Fruit fly (Drosophila melanogaster) whole organism, embryonic: ENCODE measurements around the gene CG44838.
A peak's percentile ranks its signal among the peaks of the same experiment; 100 is the strongest.

ENCODE experiments used
- Atf3 ChIP-seq: fragments of 200-800 bp; sonication (Bioruptor generic); optimal IDR thresholded peaks from 3 replicates; lab custom pipeline; 2016; ENCODE audit warnings: missing biosample characterization, missing genetic modification characterization
- B-H1 ChIP-seq: fragments of 200-800 bp; sonication (Bioruptor generic); IDR thresholded peaks from 3 replicates; pipeline ENCODE4 v1.3.6; 2022; ENCODE audit warnings: missing biosample characterization, missing genetic modification characterization
- CG12219 ChIP-seq: fragments of 200-800 bp; sonication (Bioruptor generic); optimal IDR thresholded peaks from 3 replicates; lab custom pipeline; 2018; ENCODE audit warnings: missing biosample characterization, mild to moderate bottlenecking, missing genetic modification characterization
- CG12299 ChIP-seq: fragments of 200-800 bp; sonication (Bioruptor generic); optimal IDR thresholded peaks from 2 replicates; lab custom pipeline; 2018; ENCODE audit warnings: missing biosample characterization, mild to moderate bottlenecking, missing genetic modification characterization
- CG14710 ChIP-seq: fragments of 200-800 bp; sonication (Bioruptor generic); optimal IDR thresholded peaks from 3 replicates; lab custom pipeline; 2019; ENCODE audit warnings: missing biosample characterization, mild to moderate bottlenecking, missing genetic modification characterization, moderate library complexity
- CG14860 ChIP-seq: fragments of 200-800 bp; sonication (Bioruptor generic); IDR thresholded peaks from 3 replicates; pipeline ENCODE4 v1.3.6; 2022; ENCODE audit warnings: missing biosample characterization, missing genetic modification characterization; ENCODE audit not compliant: partially characterized antibody
- CG1647 ChIP-seq: fragments of 200-800 bp; sonication (Bioruptor generic); optimal IDR thresholded peaks from 3 replicates; lab custom pipeline; 2016; ENCODE audit warnings: missing biosample characterization, missing genetic modification characterization
- CG16813 ChIP-seq: fragments of 200-800 bp; sonication (Bioruptor generic); IDR thresholded peaks from 3 replicates; pipeline ENCODE4 v1.3.6; 2022; ENCODE audit warnings: missing biosample characterization, missing genetic modification characterization; ENCODE audit not compliant: partially characterized antibody
- CG18011 ChIP-seq: fragments of 200-800 bp; sonication (Bioruptor generic); optimal IDR thresholded peaks from 2 replicates; lab custom pipeline; 2017; ENCODE audit warnings: missing biosample characterization, missing genetic modification characterization, mild to moderate bottlenecking, moderate library complexity, missing genotype
- CG18619 ChIP-seq: fragments of 200-800 bp; sonication (Bioruptor generic); optimal IDR thresholded peaks from 3 replicates; lab custom pipeline; 2017; ENCODE audit warnings: missing biosample characterization, mild to moderate bottlenecking, missing genetic modification characterization
- CG2129 ChIP-seq: fragments of 200-800 bp; sonication (Bioruptor generic); IDR thresholded peaks from 2 replicates; pipeline ENCODE4 v1.3.6; 2022; ENCODE audit warnings: missing biosample characterization, missing genetic modification characterization; ENCODE audit not compliant: partially characterized antibody
- CG2199 ChIP-seq: fragments of 200-800 bp; sonication (Bioruptor generic); IDR thresholded peaks from 3 replicates; pipeline ENCODE4 v1.3.6; 2022; ENCODE audit warnings: missing biosample characterization, missing genetic modification characterization
- CG30020 ChIP-seq: fragments of 200-800 bp; optimal IDR thresholded peaks from 2 replicates; lab custom pipeline; 2019; ENCODE audit warnings: missing biosample characterization, mild to moderate bottlenecking, missing genetic modification characterization, moderate library complexity
- CG30431 ChIP-seq: fragments of 200-800 bp; sonication (Bioruptor generic); optimal IDR thresholded peaks from 2 replicates; lab custom pipeline; 2017; ENCODE audit warnings: missing biosample characterization, missing genetic modification characterization
- CG31441 ChIP-seq: fragments of 200-800 bp; sonication (Bioruptor generic); IDR thresholded peaks from 2 replicates; pipeline ENCODE4 v1.3.6; 2022; ENCODE audit warnings: missing biosample characterization, missing genetic modification characterization
- CG32767 ChIP-seq: fragments of 200-800 bp; sonication (Bioruptor generic); IDR thresholded peaks from 2 replicates; pipeline ENCODE4 v1.3.6; 2022; ENCODE audit warnings: missing biosample characterization, missing genetic modification characterization
- CG3281 ChIP-seq: fragments of 200-800 bp; sonication (Bioruptor generic); optimal IDR thresholded peaks from 3 replicates; lab custom pipeline; 2017; ENCODE audit warnings: missing biosample characterization, mild to moderate bottlenecking, missing genetic modification characterization
- CG3726 ChIP-seq: fragments of 200-800 bp; sonication (Bioruptor generic); IDR thresholded peaks from 3 replicates; pipeline ENCODE4, ENCODE4 v1.3.6; 2022; ENCODE audit warnings: missing biosample characterization, missing genetic modification characterization
- CG4282 ChIP-seq: fragments of 200-800 bp; sonication (Bioruptor generic); optimal IDR thresholded peaks from 2 replicates; lab custom pipeline; 2016; ENCODE audit warnings: missing biosample characterization, missing genetic modification characterization
- CG4360 ChIP-seq: fragments of 200-800 bp; sonication (Bioruptor generic); IDR thresholded peaks from 2 replicates; pipeline ENCODE4 v1.3.6; 2022; ENCODE audit warnings: missing biosample characterization, missing genetic modification characterization
- CG43689 ChIP-seq: fragments of 200-800 bp; sonication (Bioruptor generic); IDR thresholded peaks from 2 replicates; pipeline ENCODE4 v1.3.6; 2022; ENCODE audit warnings: missing biosample characterization, missing genetic modification characterization
- CG6813 ChIP-seq: fragments of 200-800 bp; sonication (Bioruptor generic); optimal IDR thresholded peaks from 2 replicates; lab custom pipeline; 2017; ENCODE audit warnings: missing biosample characterization, missing genetic modification characterization, mild to moderate bottlenecking, moderate library complexity, missing genetic modification reagents
- CG8089 ChIP-seq: fragments of 200-800 bp; sonication (Bioruptor generic); optimal IDR thresholded peaks from 3 replicates; lab custom pipeline; 2016; ENCODE audit warnings: missing biosample characterization, missing genetic modification characterization
- Dad ChIP-seq: fragments of 200-800 bp; sonication (Bioruptor generic); optimal IDR thresholded peaks from 3 replicates; lab custom pipeline; 2016; ENCODE audit warnings: missing biosample characterization, missing genetic modification characterization
- Doc2 ChIP-seq: fragments of 200-800 bp; sonication (Bioruptor generic); IDR thresholded peaks from 2 replicates; pipeline ENCODE4 v1.3.6; 2022; ENCODE audit warnings: missing biosample characterization, missing genetic modification characterization
- E2f1 ChIP-seq: fragments of 200-800 bp; sonication (Bioruptor generic); IDR thresholded peaks from 2 replicates; pipeline ENCODE4 v1.3.6; 2022; ENCODE audit warnings: missing biosample characterization, missing genetic modification characterization
- E2f2 ChIP-seq: fragments of 200-800 bp; sonication (Bioruptor generic); IDR thresholded peaks from 2 replicates; pipeline ENCODE4 v1.3.6; 2022; ENCODE audit warnings: missing biosample characterization, missing genetic modification characterization
- Eip74EF ChIP-seq, 2 experiments: fragments of 200-800 bp in 1 of 2; fragments of >200 bp in 1 of 2; sonication (Bioruptor generic) in 1 of 2; optimal IDR thresholded peaks; 2 replicates each; lab custom pipeline; 2017 to 2019; ENCODE audit warnings: missing biosample characterization in 2 of 2, missing genetic modification characterization in 2 of 2, mild to moderate bottlenecking in 1 of 2, moderate library complexity in 1 of 2
- Ets65A ChIP-seq: fragments of 200-800 bp; sonication (Bioruptor generic); peaks from one replicate; lab custom pipeline; 2016; ENCODE audit warnings: missing biosample characterization, missing genetic modification characterization
- Hr39 ChIP-seq: fragments of >200 bp; optimal IDR thresholded peaks from 2 replicates; lab custom pipeline; 2017
- Hr51 ChIP-seq, 2 experiments: fragments of 200-800 bp; sonication (Bioruptor generic); optimal IDR thresholded peaks; 2 replicates in 1 of 2; 3 replicates in 1 of 2; lab custom pipeline; 2016 to 2018; ENCODE audit warnings: missing biosample characterization in 2 of 2, missing genetic modification characterization in 2 of 2, mild to moderate bottlenecking in 1 of 2, moderate library complexity in 1 of 2
- Oli ChIP-seq: fragments of 200-800 bp; sonication (Bioruptor generic); optimal IDR thresholded peaks from 2 replicates; lab custom pipeline; 2018; ENCODE audit warnings: missing biosample characterization, mild to moderate bottlenecking, missing genetic modification characterization, moderate library complexity
- Opbp ChIP-seq: fragments of 200-800 bp; sonication (Bioruptor generic); IDR thresholded peaks from 3 replicates; pipeline ENCODE4 v1.3.6; 2022; ENCODE audit warnings: missing biosample characterization, missing genetic modification characterization; ENCODE audit not compliant: partially characterized antibody
- Vsx1 ChIP-seq: fragments of 200-800 bp; sonication (Bioruptor generic); optimal IDR thresholded peaks from 2 replicates; lab custom pipeline; 2017; ENCODE audit warnings: missing biosample characterization, mild to moderate bottlenecking, missing genetic modification characterization, missing genetic modification reagents
- al ChIP-seq: fragments of 200-800 bp; sonication (Bioruptor generic); IDR thresholded peaks from 2 replicates; pipeline ENCODE4 v1.3.6; 2022; ENCODE audit warnings: missing biosample characterization, missing genetic modification characterization
- bcd ChIP-seq: fragments of 200-800 bp; sonication (Bioruptor generic); optimal IDR thresholded peaks from 2 replicates; lab custom pipeline; 2017; ENCODE audit warnings: missing biosample characterization, mild to moderate bottlenecking, missing genetic modification characterization
- ems ChIP-seq: fragments of 200-800 bp; sonication (Bioruptor generic); optimal IDR thresholded peaks from 3 replicates; lab custom pipeline; 2016; ENCODE audit warnings: missing biosample characterization, missing genetic modification characterization
- eve ChIP-seq, 2 experiments: fragments of >200 bp; optimal IDR thresholded peaks; 2 replicates each; lab custom pipeline; 2017; ENCODE audit warnings: missing biosample characterization in 2 of 2, missing genetic modification characterization in 2 of 2
- ewg ChIP-seq: fragments of 200-800 bp; sonication (Bioruptor generic); optimal IDR thresholded peaks from 3 replicates; lab custom pipeline; 2017; ENCODE audit warnings: mild to moderate bottlenecking, missing biosample characterization, missing genetic modification reagents, missing genetic modification characterization
- fru ChIP-seq: fragments of >200 bp; optimal IDR thresholded peaks from 2 replicates; lab custom pipeline; 2017
- fu2 ChIP-seq: fragments of 200-800 bp; sonication (Bioruptor generic); optimal IDR thresholded peaks from 2 replicates; lab custom pipeline; 2016; ENCODE audit warnings: missing biosample characterization, missing genetic modification characterization
- grau ChIP-seq: fragments of 200-800 bp; optimal IDR thresholded peaks from 3 replicates; lab custom pipeline; 2019; ENCODE audit warnings: missing biosample characterization, mild to moderate bottlenecking, missing genetic modification characterization, moderate library complexity
- gsb-n ChIP-seq: fragments of 200-800 bp; sonication (Bioruptor generic); optimal IDR thresholded peaks from 3 replicates; lab custom pipeline; 2018; ENCODE audit warnings: missing biosample characterization, mild to moderate bottlenecking, missing genetic modification characterization
- nerfin-1 ChIP-seq: fragments of 200-800 bp; sonication (Bioruptor generic); optimal IDR thresholded peaks from 3 replicates; lab custom pipeline; 2019; ENCODE audit warnings: missing biosample characterization, mild to moderate bottlenecking, missing genetic modification characterization, moderate library complexity
- rib ChIP-seq: fragments of 200-800 bp; sonication (Bioruptor generic); IDR thresholded peaks from 2 replicates; pipeline ENCODE4 v1.3.6; 2022; ENCODE audit warnings: missing biosample characterization, missing genetic modification characterization
- shn ChIP-seq: fragments of 200-800 bp; sonication (Bioruptor generic); optimal IDR thresholded peaks from 3 replicates; lab custom pipeline; 2016; ENCODE audit warnings: missing biosample characterization, missing genetic modification characterization
- toy ChIP-seq: fragments of 200-800 bp; sonication (Bioruptor generic); IDR thresholded peaks from 2 replicates; pipeline ENCODE4 v1.3.6; 2022; ENCODE audit warnings: missing biosample characterization, missing genetic modification characterization
- unc-4 ChIP-seq: fragments of 200-800 bp; sonication (Bioruptor generic); IDR thresholded peaks from 2 replicates; pipeline ENCODE4 v1.3.6; 2022; ENCODE audit warnings: missing biosample characterization, missing genetic modification characterization; ENCODE audit not compliant: partially characterized antibody
- usp ChIP-seq: fragments of >200 bp; optimal IDR thresholded peaks from 2 replicates; lab custom pipeline; 2017; ENCODE audit warnings: missing biosample characterization, missing genetic modification characterization
- vnd ChIP-seq: fragments of 200-800 bp; sonication (Bioruptor generic); IDR thresholded peaks from 3 replicates; pipeline ENCODE4 v1.3.6; 2022; ENCODE audit warnings: missing biosample characterization, missing genetic modification characterization; ENCODE audit not compliant: partially characterized antibody
- zf30C ChIP-seq: fragments of 200-800 bp; sonication (Bioruptor generic); optimal IDR thresholded peaks from 3 replicates; lab custom pipeline; 2018; ENCODE audit warnings: missing biosample characterization, mild to moderate bottlenecking, missing genetic modification characterization

Gene CG44838

DNA sequence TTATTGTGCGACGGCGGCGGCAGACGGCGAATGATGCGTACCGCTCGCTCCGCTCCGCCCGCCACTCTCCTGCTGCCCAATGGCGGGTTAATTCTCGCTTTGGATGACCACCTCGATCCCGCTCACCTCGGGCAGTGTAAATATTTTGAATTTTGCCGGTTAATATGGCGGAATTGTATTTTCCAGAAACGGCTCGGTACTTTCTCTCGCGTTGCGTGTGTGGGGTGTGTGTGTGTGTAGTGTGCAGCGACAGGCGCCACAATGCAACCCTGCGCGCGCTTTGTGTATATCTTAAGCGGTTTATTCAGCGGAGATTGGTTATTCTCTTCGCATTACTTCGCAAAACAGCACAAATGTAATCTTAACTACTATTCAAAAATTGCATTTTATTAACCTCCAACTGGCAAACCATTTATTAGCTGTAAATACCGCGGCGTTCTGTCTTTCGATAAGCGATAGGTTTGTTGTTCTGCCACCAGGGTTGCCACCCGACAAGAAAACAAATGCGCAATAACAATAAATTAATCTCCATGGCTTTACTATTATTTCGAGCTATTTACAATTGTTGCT is 4.9 kb upstream of the CG44838 start, which contains the start of the genes phol and CG3552 (continued):
- TF ChIP-seq CG3726 (GFP tag; lab: Robert Waterston, UW) (no peak), bcd (GFP tag; lab: Kevin White, UChicago) (peak; percentile 24), eve (GFP tag; optimal IDR thresholded peaks at IDR 0.05; lab: Kevin White, UChicago) (no peak), ewg (peak; percentile 66), E2f1 (GFP tag; lab: Robert Waterston, UW) (no peak), Hr39 (lab: Kevin White, UChicago) (no peak), CG2129 (no peak), CG1647 (GFP tag; lab: Kevin White, UChicago) (no peak), shn (GFP tag; lab: Kevin White, UChicago) (peak; percentile 21), gsb-n (tag; lab: Kevin White, UChicago) (no peak), CG4360 (GFP tag; lab: Robert Waterston, UW) (no peak), CG31441 (GFP tag; lab: Robert Waterston, UW) (no peak), B-H1 (GFP tag; lab: Robert Waterston, UW) (no peak), fru (lab: Kevin White, UChicago) (no peak), CG14710 (tag; lab: Kevin White, UChicago) (peak; percentile 46), zf30C (GFP tag; lab: Kevin White, UChicago) (no peak), CG6813 (GFP tag; lab: Kevin White, UChicago) (no peak), CG32767 (GFP tag; lab: Robert Waterston, UW) (peak; percentile 78), rib (GFP tag; lab: Robert Waterston, UW) (no peak), grau (no peak), unc-4 (peak; percentile 43), CG12299 (tag; lab: Kevin White, UChicago) (no peak), CG16813 (GFP tag; lab: Robert Waterston, UW) (peak; percentile 53; the same call in 2 of the 3 replicates), CG18619 (GFP tag; lab: Kevin White, UChicago) (no peak), CG4282 (GFP tag; lab: Kevin White, UChicago) (no peak), E2f2 (peak; percentile 66), al (no peak), Atf3 (GFP tag; lab: Kevin White, UChicago) (no peak), usp (GFP tag; lab: Kevin White, UChicago) (no peak), Dad (GFP tag; lab: Kevin White, UChicago) (no peak), Ets65A (no peak), CG43689 (no peak), Vsx1 (GFP tag; lab: Kevin White, UChicago) (no peak), CG12219 (GFP tag; lab: Kevin White, UChicago) (no peak), CG18011 (GFP tag; lab: Kevin White, UChicago) (no peak), toy (GFP tag; lab: Robert Waterston, UW) (no peak), Doc2 (GFP tag; lab: Robert Waterston, UW) (no peak), CG3281 (GFP tag; lab: Kevin White, UChicago) (no peak), vnd (GFP tag; lab: Robert Waterston, UW) (no peak), ems (GFP tag; lab: Kevin White, UChicago) (no peak), CG30020 (tag; lab: Kevin White, UChicago) (peak; percentile 59), Opbp (GFP tag; lab: Robert Waterston, UW) (0 out of 3 replicates have a peak, but pooled peaks have one; percentile 38), CG2199 (GFP tag; lab: Robert Waterston, UW) (no peak), Oli (no peak), fu2 (peak; percentile 18), CG14860 (GFP tag; lab: Robert Waterston, UW) (peak; percentile 52; the same call in 2 of the 3 replicates), nerfin-1 (peak; percentile 10), Eip74EF (GFP tag; optimal IDR thresholded peaks at IDR 0.05; lab: Kevin White, UChicago) (no peak), CG30431 (no peak), Hr51 (GFP tag; optimal IDR thresholded peaks at IDR 0.05; lab: Kevin White, UChicago) (no peak), CG8089 (no peak)
